Worm (Caenorhabditis elegans): ENCODE data around the gene jud-4.

Gene jud-4

ce11 chrX:15321217-15321616 is 37.3 kb downstream of the jud-4 start:
- TF ChIP-seq F13C5.2 (tag; optimal IDR thresholded peaks at IDR 0.05): no peak
- no peak for TF ChIP-seq hnd-1 (tag; optimal IDR thresholded peaks at IDR 0.05)
- TF ChIP-seq aly-1 (tag; optimal IDR thresholded peaks at IDR 0.05): no peak

- TF ChIP-seq tbx-37 (GFP tag; conservative IDR thresholded peaks at IDR 0.05) (no peak), sea-1 (GFP tag; conservative IDR thresholded peaks at IDR 0.05) (no peak), hnd-1 (tag; optimal IDR thresholded peaks at IDR 0.05) (no peak), pes-1 (GFP tag; IDR thresholded peaks at IDR 0.05) (no peak), tra-4 (tag; optimal IDR thresholded peaks at IDR 0.05) (no peak), aly-1 (tag; optimal IDR thresholded peaks at IDR 0.05) (no peak)
Observed at ce11 chrX:15321791-15322190, 37.9 kb downstream of the jud-4 start.

DNA sequence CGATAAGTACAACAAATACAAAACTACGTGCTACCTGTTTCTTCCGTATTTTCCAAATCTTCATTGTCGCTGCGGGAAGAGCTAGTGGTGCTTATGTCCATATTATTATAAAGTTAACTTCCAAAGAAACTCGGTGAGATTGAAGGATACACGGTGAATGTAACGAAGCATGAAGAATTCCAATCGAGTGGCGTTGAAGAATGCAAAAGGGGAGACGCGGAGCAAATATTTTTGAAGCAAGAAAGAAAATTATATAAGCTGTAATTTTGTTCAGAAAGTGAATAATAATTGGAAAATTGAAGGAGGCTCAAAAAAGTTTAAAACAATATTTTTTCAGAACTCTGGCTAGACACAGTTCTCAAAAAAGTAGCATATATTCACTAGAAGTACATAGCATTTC is 41.8 kb downstream of the jud-4 start, which contains the start of gene Y15E3A.3:
TSS of gene Y15E3A.3 (minus strand) at position 101 of the 400 bp plus-strand sequence.
- no peak for TF ChIP-seq hnd-1 (tag; optimal IDR thresholded peaks at IDR 0.05)
- no peak for TF ChIP-seq ceh-36 (tag; optimal IDR thresholded peaks at IDR 0.05)

DNA sequence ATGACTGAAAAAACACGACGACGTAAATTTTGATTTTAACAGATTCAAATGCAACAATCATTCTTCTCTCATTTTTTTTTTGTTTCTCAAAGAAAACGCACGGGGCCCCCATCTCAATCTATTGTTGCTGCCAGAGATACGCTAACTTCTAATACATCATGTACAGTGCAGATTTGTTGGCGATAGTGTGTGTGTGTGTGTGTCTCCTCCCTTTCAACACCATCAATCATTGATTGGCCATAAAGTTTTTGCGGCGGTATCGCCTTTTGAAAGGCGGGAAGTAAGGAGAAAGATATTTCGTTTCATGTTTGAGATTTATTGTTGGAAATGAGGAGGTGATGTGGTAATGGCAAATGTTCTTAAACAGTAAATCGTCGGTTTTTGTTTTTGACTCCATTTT is 43.3 kb downstream of the jud-4 start:
- TF ChIP-seq F13C5.2 (tag; optimal IDR thresholded peaks at IDR 0.05): no peak
- no peak for TF ChIP-seq ets-7 (tag; optimal IDR thresholded peaks at IDR 0.05)
- no peak for TF ChIP-seq tra-4 (tag; optimal IDR thresholded peaks at IDR 0.05)
- no peak for TF ChIP-seq aly-1 (tag; optimal IDR thresholded peaks at IDR 0.05)
- no peak for TF ChIP-seq tbx-37 (GFP tag; conservative IDR thresholded peaks at IDR 0.05)
- TF ChIP-seq hnd-1 (tag; optimal IDR thresholded peaks at IDR 0.05): no peak
- TF ChIP-seq sea-1 (GFP tag; conservative IDR thresholded peaks at IDR 0.05): no peak
- no peak for TF ChIP-seq ama-1 (optimal IDR thresholded peaks at IDR 0.05)
- TF ChIP-seq hmg-4 (GFP tag; optimal IDR thresholded peaks at IDR 0.05): no peak
- TF ChIP-seq pes-1 (GFP tag; IDR thresholded peaks at IDR 0.05): no peak
- no peak for TF ChIP-seq hmbx-1 (tag; optimal IDR thresholded peaks at IDR 0.05)
- no peak for TF ChIP-seq tbx-11 (GFP tag; IDR thresholded peaks at IDR 0.05)
- TF ChIP-seq ceh-36 (tag; optimal IDR thresholded peaks at IDR 0.05): no peak
- no peak for TF ChIP-seq B0310.2 (tag; optimal IDR thresholded peaks at IDR 0.05)
- no peak for TF ChIP-seq ceh-13 (GFP tag; optimal IDR thresholded peaks at IDR 0.05)
- no peak for TF ChIP-seq flt-1 (GFP tag; IDR thresholded peaks at IDR 0.05)

DNA sequence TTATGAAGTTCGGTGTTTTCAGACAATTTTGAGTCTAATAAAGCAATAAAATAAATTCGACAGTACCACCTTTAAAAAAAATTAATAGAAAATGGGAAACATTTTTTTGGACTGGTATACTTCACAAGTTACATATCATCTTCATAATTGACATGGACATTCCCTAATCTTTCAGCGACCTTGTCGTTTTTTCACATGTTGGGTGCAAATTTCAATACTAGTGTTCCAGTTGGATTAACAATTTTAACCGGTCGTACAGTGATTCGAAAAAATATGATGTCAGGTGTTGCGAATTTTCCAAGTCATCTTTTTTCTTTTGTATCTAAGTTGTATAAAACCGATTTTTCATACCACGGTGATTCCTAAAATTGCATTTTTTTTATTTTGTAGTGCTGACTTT is 44.4 kb downstream of the jud-4 start:
- no peak for TF ChIP-seq tbx-37 (GFP tag; conservative IDR thresholded peaks at IDR 0.05)
- no peak for TF ChIP-seq flt-1 (GFP tag; IDR thresholded peaks at IDR 0.05)
- no peak for TF ChIP-seq ets-7 (tag; optimal IDR thresholded peaks at IDR 0.05)
- no peak for TF ChIP-seq sea-1 (GFP tag; conservative IDR thresholded peaks at IDR 0.05)
- TF ChIP-seq aly-1 (tag; optimal IDR thresholded peaks at IDR 0.05): no peak
- TF ChIP-seq ceh-13 (GFP tag; optimal IDR thresholded peaks at IDR 0.05): no peak
- TF ChIP-seq tra-4 (tag; optimal IDR thresholded peaks at IDR 0.05): no peak
- TF ChIP-seq ceh-36 (tag; optimal IDR thresholded peaks at IDR 0.05): no peak
- TF ChIP-seq scrt-1 (GFP tag; IDR thresholded peaks at IDR 0.05): no peak
- no peak for TF ChIP-seq pes-1 (GFP tag; IDR thresholded peaks at IDR 0.05)
- TF ChIP-seq B0310.2 (tag; optimal IDR thresholded peaks at IDR 0.05): no peak
- TF ChIP-seq hmg-4 (GFP tag; optimal IDR thresholded peaks at IDR 0.05): no peak
- TF ChIP-seq tbx-11 (GFP tag; IDR thresholded peaks at IDR 0.05): no peak
- no peak for TF ChIP-seq hmbx-1 (tag; optimal IDR thresholded peaks at IDR 0.05)
- TF ChIP-seq ama-1 (optimal IDR thresholded peaks at IDR 0.05): no peak

DNA sequence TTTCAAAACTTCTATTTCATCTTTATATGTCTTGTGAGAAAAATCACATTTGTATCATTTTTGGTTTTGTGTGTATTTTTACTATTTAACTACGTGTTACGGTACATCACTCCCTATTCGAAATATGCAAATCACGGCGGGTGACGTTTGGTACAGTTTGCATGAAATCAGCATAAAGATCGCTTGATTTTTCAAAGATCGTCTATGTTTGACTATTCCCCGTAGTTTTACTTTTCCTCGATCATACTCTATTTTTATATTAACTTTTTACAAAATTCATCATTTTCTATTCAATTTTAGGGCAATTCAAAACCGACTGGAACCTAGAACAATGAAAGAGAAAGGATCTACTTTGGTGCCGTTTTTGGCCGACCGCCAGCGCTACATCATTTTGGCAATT is 46.7 kb downstream of the jud-4 start, which contains the start of gene Y15E3A.4:
TSS of gene Y15E3A.4 (plus strand) at position 301 of the 400 bp plus-strand sequence.
- no peak for TF ChIP-seq aly-1 (tag; optimal IDR thresholded peaks at IDR 0.05)
- no peak for TF ChIP-seq pes-1 (GFP tag; IDR thresholded peaks at IDR 0.05)
- no peak for TF ChIP-seq tbx-11 (GFP tag; IDR thresholded peaks at IDR 0.05)
- TF ChIP-seq flt-1 (GFP tag; IDR thresholded peaks at IDR 0.05): no peak
- TF ChIP-seq ceh-13 (GFP tag; optimal IDR thresholded peaks at IDR 0.05): no peak
- TF ChIP-seq tra-4 (tag; optimal IDR thresholded peaks at IDR 0.05): no peak
- no peak for TF ChIP-seq F13C5.2 (tag; optimal IDR thresholded peaks at IDR 0.05)
- no peak for TF ChIP-seq hmg-4 (GFP tag; optimal IDR thresholded peaks at IDR 0.05)
- TF ChIP-seq scrt-1 (GFP tag; IDR thresholded peaks at IDR 0.05): no peak
- no peak for TF ChIP-seq ama-1 (optimal IDR thresholded peaks at IDR 0.05)
- no peak for TF ChIP-seq tbx-37 (GFP tag; conservative IDR thresholded peaks at IDR 0.05)
- TF ChIP-seq ceh-36 (tag; optimal IDR thresholded peaks at IDR 0.05): no peak

ce11 chrX:15334897-15335296 is 51.0 kb downstream of the jud-4 start:
- TF ChIP-seq F13C5.2 (tag; optimal IDR thresholded peaks at IDR 0.05) (no peak), sea-1 (GFP tag; conservative IDR thresholded peaks at IDR 0.05) (no peak), pes-1 (GFP tag; IDR thresholded peaks at IDR 0.05) (no peak), aly-1 (tag; optimal IDR thresholded peaks at IDR 0.05) (no peak), ama-1 (optimal IDR thresholded peaks at IDR 0.05) (no peak), hmbx-1 (tag; optimal IDR thresholded peaks at IDR 0.05) (no peak), tra-4 (tag; optimal IDR thresholded peaks at IDR 0.05) (no peak), scrt-1 (GFP tag; IDR thresholded peaks at IDR 0.05) (no peak)

DNA sequence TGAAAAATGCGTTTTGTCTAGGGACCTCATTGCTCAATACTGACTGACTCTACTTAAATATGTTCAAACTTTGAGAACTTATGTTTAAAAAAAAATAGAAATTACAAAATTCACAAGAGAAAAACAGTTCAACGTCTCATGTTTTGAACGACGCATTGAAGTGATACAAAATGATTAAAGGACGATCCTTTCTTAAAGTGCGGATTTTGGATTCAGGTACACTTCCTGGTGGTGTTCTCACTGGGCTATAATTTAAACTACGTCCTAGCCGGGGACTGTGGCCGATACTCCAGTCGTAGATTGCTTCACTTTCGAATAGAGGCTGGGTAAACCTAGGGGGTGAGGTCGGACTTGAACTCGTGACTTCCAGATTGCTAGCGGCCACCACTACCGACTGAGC is 51.7 kb downstream of the jud-4 start:
- TF ChIP-seq scrt-1 (GFP tag; IDR thresholded peaks at IDR 0.05): no peak
- TF ChIP-seq ceh-36 (tag; optimal IDR thresholded peaks at IDR 0.05): no peak
- no peak for TF ChIP-seq tra-4 (tag; optimal IDR thresholded peaks at IDR 0.05)
- no peak for TF ChIP-seq tbx-37 (GFP tag; conservative IDR thresholded peaks at IDR 0.05)
- no peak for TF ChIP-seq tbx-11 (GFP tag; IDR thresholded peaks at IDR 0.05)
- TF ChIP-seq ets-7 (tag; optimal IDR thresholded peaks at IDR 0.05): no peak
- TF ChIP-seq hmbx-1 (tag; optimal IDR thresholded peaks at IDR 0.05): no peak
- no peak for TF ChIP-seq ceh-13 (GFP tag; optimal IDR thresholded peaks at IDR 0.05)
- no peak for TF ChIP-seq aly-1 (tag; optimal IDR thresholded peaks at IDR 0.05)
- no peak for TF ChIP-seq sea-1 (GFP tag; conservative IDR thresholded peaks at IDR 0.05)
- TF ChIP-seq ama-1 (optimal IDR thresholded peaks at IDR 0.05): no peak
- TF ChIP-seq B0310.2 (tag; optimal IDR thresholded peaks at IDR 0.05): no peak
